Worm (Caenorhabditis elegans) whole organism, early embryonic: ENCODE results near the gene C49C8.6.

Source experiments
- B0310.2 ChIP-seq: sonication (generic microtip); optimal IDR thresholded peaks from 2 replicates; lab custom pipeline; 2016; ENCODE audit warnings: mild to moderate bottlenecking, missing genetic modification characterization, missing compliant biosample characterization
- F13C5.2 ChIP-seq: sonication (generic microtip); optimal IDR thresholded peaks from 2 replicates; lab custom pipeline; 2017; ENCODE audit warnings: mild to moderate bottlenecking, missing genetic modification characterization, inconsistent platforms, missing compliant biosample characterization
- ama-1 ChIP-seq: fragments of 150-350 bp; optimal IDR thresholded peaks from 2 replicates; lab custom pipeline; 2014
- ceh-36 ChIP-seq: sonication (generic microtip); optimal IDR thresholded peaks from 2 replicates; lab custom pipeline; 2016; ENCODE audit warnings: missing genetic modification characterization, inconsistent platforms, missing compliant biosample characterization
- flt-1 ChIP-seq: fragments of 200-800 bp; sonication (Bioruptor generic); IDR thresholded peaks from 2 replicates; pipeline ENCODE4 v1.3.6; 2022; ENCODE audit warnings: missing genetic modification characterization, missing compliant biosample characterization
- hmbx-1 ChIP-seq: sonication (generic microtip); optimal IDR thresholded peaks from 2 replicates; lab custom pipeline; 2016; ENCODE audit warnings: mild to moderate bottlenecking, missing genetic modification characterization, missing compliant biosample characterization
- hmg-4 ChIP-seq: fragments of 200-800 bp; sonication (Bioruptor generic); optimal IDR thresholded peaks from 2 replicates; lab custom pipeline; 2018; ENCODE audit warnings: mild to moderate bottlenecking, missing genetic modification characterization, missing compliant biosample characterization
- hnd-1 ChIP-seq: sonication (generic microtip); optimal IDR thresholded peaks from 2 replicates; lab custom pipeline; 2016; ENCODE audit warnings: missing genetic modification characterization, missing compliant biosample characterization
- pes-1 ChIP-seq: fragments of 200-800 bp; sonication (Bioruptor generic); IDR thresholded peaks from 2 replicates; pipeline ENCODE4 v1.3.6; 2022; ENCODE audit warnings: missing genetic modification reagents, missing genetic modification characterization, missing compliant biosample characterization
- sea-1 ChIP-seq: fragments of 200-800 bp; sonication (Bioruptor generic); conservative IDR thresholded peaks from 2 replicates; pipeline ENCODE4 v1.3.6; 2022; ENCODE audit warnings: missing genetic modification characterization, missing compliant biosample characterization

DNA sequence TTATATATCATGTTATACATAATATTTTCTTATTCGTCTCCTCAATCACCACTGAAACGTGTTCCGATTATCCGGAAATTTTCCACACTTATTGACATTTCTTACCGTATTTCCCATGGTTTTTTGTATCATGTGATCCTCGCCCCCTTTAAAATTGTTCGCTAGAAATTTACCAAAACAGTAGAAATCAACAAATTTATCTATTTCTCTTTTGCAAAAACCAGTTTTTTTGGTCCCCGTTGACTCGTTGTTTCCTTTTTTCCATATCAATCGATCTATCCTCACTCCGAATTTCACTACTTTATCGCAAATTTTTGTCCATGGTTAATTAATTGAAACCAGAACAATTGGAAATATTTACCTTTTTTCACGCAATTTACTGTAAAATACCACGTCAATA, 32.3 kb downstream of the C49C8.6 start:
- TF ChIP-seq ama-1 (lab: Kevin White, UChicago) (no peak), flt-1 (GFP tag; lab: Robert Waterston, UW) (no peak), hmbx-1 (tag; lab: Kevin White, UChicago) (no peak), F13C5.2 (tag; lab: Kevin White, UChicago) (no peak), B0310.2 (tag; lab: Kevin White, UChicago) (no peak), ceh-36 (tag; lab: Kevin White, UChicago) (no peak), hnd-1 (no peak), sea-1 (GFP tag; lab: Robert Waterston, UW) (no peak), pes-1 (GFP tag; lab: Robert Waterston, UW) (no peak), hmg-4 (GFP tag; lab: Kevin White, UChicago) (no peak)
